Worm (Caenorhabditis elegans) whole organism, L1 larva: ENCODE data around the gene srx-125.

Experiments
- C16A3.4 ChIP-seq: fragments of 150-350 bp; optimal IDR thresholded peaks from 2 replicates; lab custom pipeline; 2014; ENCODE audit warnings: missing biosample characterization, missing genetic modification characterization
- F16B12.6 ChIP-seq: fragments of 150-350 bp; optimal IDR thresholded peaks from 2 replicates; lab custom pipeline; 2014; ENCODE audit warnings: missing biosample characterization, missing genetic modification characterization
- Y116A8C.19 ChIP-seq: sonication (generic microtip); optimal IDR thresholded peaks from 2 replicates; lab custom pipeline; 2016; ENCODE audit warnings: missing compliant biosample characterization, missing genetic modification characterization, borderline replicate concordance
- aha-1 ChIP-seq: fragments of 150-350 bp; optimal IDR thresholded peaks from 2 replicates; lab custom pipeline; 2014; ENCODE audit warnings: missing biosample characterization, missing genetic modification characterization
- alr-1 ChIP-seq: fragments of 200-800 bp; sonication (Bioruptor generic); optimal IDR thresholded peaks from 2 replicates; lab custom pipeline; 2018; ENCODE audit warnings: borderline replicate concordance, mild to moderate bottlenecking, missing genetic modification characterization, missing compliant biosample characterization
- aly-2 ChIP-seq: fragments of 150-350 bp; optimal IDR thresholded peaks from 2 replicates; lab custom pipeline; 2014; ENCODE audit warnings: missing biosample characterization, missing genetic modification characterization
- ceh-82 ChIP-seq, 3 experiments: fragments of 150-350 bp in 1 of 3; sonication (generic microtip) in 2 of 3; optimal IDR thresholded peaks; 2 replicates each; lab custom pipeline; 2014 to 2017; ENCODE audit warnings: missing biosample characterization in 3 of 3, missing genetic modification characterization in 3 of 3
- ceh-90 ChIP-seq: sonication (generic microtip); optimal IDR thresholded peaks from 2 replicates; lab custom pipeline; 2016; ENCODE audit warnings: missing genetic modification characterization, missing compliant biosample characterization
- dpl-1 ChIP-seq, 3 experiments: fragments of 150-350 bp in 2 of 3; sonication (generic microtip) in 1 of 3; optimal IDR thresholded peaks; 2 replicates each; lab custom pipeline; 2014 to 2017; ENCODE audit warnings: missing biosample characterization in 3 of 3, missing genetic modification characterization in 3 of 3, missing genetic modification reagents in 3 of 3
- efl-1 ChIP-seq, 4 experiments: fragments of 150-350 bp; optimal IDR thresholded peaks in 3 of 4; peaks in 1 of 4; 1 replicate in 1 of 4; 2 replicates in 3 of 4; lab custom pipeline; 2014; ENCODE audit warnings: missing biosample characterization in 2 of 4, missing genetic modification characterization in 2 of 4, missing genetic modification reagents in 2 of 4
- efl-3 ChIP-seq: fragments of 200-800 bp; sonication (Bioruptor generic); optimal IDR thresholded peaks from 2 replicates; lab custom pipeline; 2018; ENCODE audit warnings: mild to moderate bottlenecking, missing genetic modification characterization, missing compliant biosample characterization
- egl-13 ChIP-seq: sonication (generic microtip); optimal IDR thresholded peaks from 2 replicates; lab custom pipeline; 2016; ENCODE audit warnings: missing genotype, missing genetic modification reagents, missing genetic modification characterization, missing compliant biosample characterization
- elt-2 ChIP-seq: sonication (generic microtip); optimal IDR thresholded peaks from 2 replicates; lab custom pipeline; 2016; ENCODE audit warnings: missing genetic modification characterization, mild to moderate bottlenecking, inconsistent platforms, missing compliant biosample characterization, missing genetic modification reagents
- elt-3 ChIP-seq, 6 experiments: fragments of 150-350 bp in 1 of 6; sonication (generic microtip); optimal IDR thresholded peaks; 2 replicates each; lab custom pipeline; 2017 to 2018; ENCODE audit warnings: missing biosample characterization in 6 of 6, missing genetic modification characterization in 6 of 6, inconsistent platforms in 1 of 6
- ets-5 ChIP-seq: fragments of 200-800 bp; sonication (Bioruptor generic); IDR thresholded peaks from 2 replicates; pipeline ENCODE4 v1.3.6; 2022; ENCODE audit warnings: missing genetic modification characterization, missing compliant biosample characterization
- fkh-8 ChIP-seq: sonication (generic microtip); optimal IDR thresholded peaks from 2 replicates; lab custom pipeline; 2016; ENCODE audit warnings: mild to moderate bottlenecking, missing genetic modification characterization, missing compliant biosample characterization
- grh-1 ChIP-seq: fragments of 200-800 bp; sonication (Bioruptor generic); IDR thresholded peaks from 2 replicates; pipeline ENCODE4 v1.3.6; 2022; ENCODE audit warnings: missing genetic modification reagents, missing genetic modification characterization, missing compliant biosample characterization
- hlh-4 ChIP-seq: sonication (generic microtip); optimal IDR thresholded peaks from 2 replicates; lab custom pipeline; 2016; ENCODE audit warnings: mild to moderate bottlenecking, missing genetic modification characterization, missing compliant biosample characterization
- lin-13 ChIP-seq: fragments of 150-350 bp; optimal IDR thresholded peaks from 2 replicates; lab custom pipeline; 2014; ENCODE audit warnings: missing biosample characterization, missing genetic modification reagents, missing genetic modification characterization
- lin-14 ChIP-seq: fragments of 200-800 bp; sonication (Bioruptor generic); optimal IDR thresholded peaks from 2 replicates; lab custom pipeline; 2018; ENCODE audit warnings: mild to moderate bottlenecking, missing genetic modification characterization, moderate library complexity, missing compliant biosample characterization
- lin-35 ChIP-seq, 2 experiments: fragments of 150-350 bp; optimal IDR thresholded peaks; 2 replicates each; lab custom pipeline; 2014; ENCODE audit warnings: missing biosample characterization in 2 of 2, missing genetic modification characterization in 2 of 2, missing genetic modification reagents in 2 of 2
- lin-39 ChIP-seq: fragments of 150-350 bp; optimal IDR thresholded peaks from 2 replicates; lab custom pipeline; 2014; ENCODE audit warnings: missing biosample characterization, missing genetic modification reagents, missing genetic modification characterization
- lir-3 ChIP-seq: sonication (generic microtip); optimal IDR thresholded peaks from 2 replicates; lab custom pipeline; 2016; ENCODE audit warnings: mild to moderate bottlenecking, missing genetic modification characterization, moderate library complexity, missing compliant biosample characterization; ENCODE audit not compliant: poor library complexity
- lsy-2 ChIP-seq, 2 experiments: fragments of 150-350 bp; optimal IDR thresholded peaks; 2 replicates each; lab custom pipeline; 2014; ENCODE audit warnings: missing biosample characterization in 2 of 2, missing genetic modification characterization in 2 of 2
- mef-2 ChIP-seq: fragments of 150-350 bp; optimal IDR thresholded peaks from 2 replicates; lab custom pipeline; 2014; ENCODE audit warnings: missing biosample characterization, missing genetic modification characterization
- mep-1 ChIP-seq: fragments of 150-350 bp; optimal IDR thresholded peaks from 2 replicates; lab custom pipeline; 2014; ENCODE audit warnings: missing biosample characterization, missing genetic modification characterization
- nhr-11 ChIP-seq: fragments of 150-350 bp; optimal IDR thresholded peaks from 2 replicates; lab custom pipeline; 2014; ENCODE audit warnings: missing biosample characterization, missing genetic modification characterization
- nhr-237 ChIP-seq: fragments of 150-350 bp; optimal IDR thresholded peaks from 2 replicates; lab custom pipeline; 2014; ENCODE audit warnings: missing biosample characterization, missing genetic modification characterization
- nhr-47 ChIP-seq: sonication (generic microtip); optimal IDR thresholded peaks from 2 replicates; lab custom pipeline; 2016; ENCODE audit warnings: mild to moderate bottlenecking, missing genetic modification characterization, moderate library complexity, missing compliant biosample characterization
- nhr-71 ChIP-seq: sonication (generic microtip); optimal IDR thresholded peaks from 2 replicates; lab custom pipeline; 2016; ENCODE audit warnings: mild to moderate bottlenecking, missing genetic modification characterization, moderate library complexity, missing compliant biosample characterization
- nhr-77 ChIP-seq: fragments of 150-350 bp; optimal IDR thresholded peaks from 2 replicates; lab custom pipeline; 2014; ENCODE audit warnings: missing biosample characterization, missing genetic modification characterization
- pqm-1 ChIP-seq: sonication (generic microtip); optimal IDR thresholded peaks from 3 replicates; lab custom pipeline; 2017; ENCODE audit warnings: missing biosample characterization, missing genetic modification characterization
- snpc-4 ChIP-seq: fragments of 150-350 bp; optimal IDR thresholded peaks from 2 replicates; lab custom pipeline; 2014; ENCODE audit warnings: missing biosample characterization, missing genetic modification characterization
- sup-37 ChIP-seq: fragments of 200-800 bp; sonication (Bioruptor generic); optimal IDR thresholded peaks from 2 replicates; lab custom pipeline; 2018; ENCODE audit warnings: mild to moderate bottlenecking, missing genetic modification characterization, missing compliant biosample characterization
- tbx-2 ChIP-seq: sonication (generic microtip); optimal IDR thresholded peaks from 2 replicates; lab custom pipeline; 2016; ENCODE audit warnings: missing genetic modification characterization, missing compliant biosample characterization
- tlp-1 ChIP-seq: fragments of 150-350 bp; optimal IDR thresholded peaks from 2 replicates; lab custom pipeline; 2014; ENCODE audit warnings: missing biosample characterization, missing genetic modification characterization
- unc-30 ChIP-seq: sonication (generic microtip); optimal IDR thresholded peaks from 2 replicates; lab custom pipeline; 2017; ENCODE audit warnings: missing biosample characterization, missing genetic modification characterization
- ztf-11 ChIP-seq, 2 experiments: sonication (generic microtip); optimal IDR thresholded peaks; 2 replicates each; lab custom pipeline; 2016 to 2017; ENCODE audit warnings: missing genetic modification characterization in 2 of 2, missing biosample characterization in 1 of 2, missing compliant biosample characterization in 1 of 2

The srx-125 gene

DNA sequence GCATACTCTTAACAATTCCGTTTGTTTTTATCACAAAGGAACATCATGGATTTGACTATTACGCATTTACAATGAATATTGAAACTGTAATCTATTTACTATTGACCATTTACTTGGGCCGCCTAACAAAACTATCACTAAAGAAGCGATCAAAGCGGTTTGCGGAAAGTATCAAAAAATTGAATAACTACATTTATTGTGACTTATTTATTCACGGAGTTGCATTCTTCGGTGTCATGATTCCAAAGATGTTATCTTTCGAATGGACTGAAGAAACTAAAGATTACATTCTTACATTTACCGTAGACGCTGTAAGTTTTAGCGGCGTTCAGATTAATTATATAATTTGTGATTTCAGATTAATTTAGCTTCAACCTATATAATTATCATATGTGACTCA, 2.9 kb upstream of the srx-125 start:
- TF ChIP-seq snpc-4 (no peak), nhr-47 (tag; lab: Kevin White, UChicago) (no peak), dpl-1 (GFP tag; optimal IDR thresholded peaks at IDR 0.05; lab: Kevin White, UChicago) (no peak), nhr-11 (tag; lab: Kevin White, UChicago) (no peak), mef-2 (tag; lab: Kevin White, UChicago) (no peak), aly-2 (no peak), lir-3 (tag; lab: Kevin White, UChicago) (no peak), F16B12.6 (tag; lab: Kevin White, UChicago) (no peak), tbx-2 (tag; lab: Kevin White, UChicago) (no peak), Y116A8C.19 (no peak), alr-1 (tag; lab: Kevin White, UChicago) (no peak), ceh-82 (tag; optimal IDR thresholded peaks at IDR 0.05; lab: Kevin White, UChicago) (no peak), nhr-71 (tag; lab: Kevin White, UChicago) (no peak), elt-3 (tag; optimal IDR thresholded peaks at IDR 0.05; lab: Kevin White, UChicago) (no peak), mep-1 (tag; lab: Kevin White, UChicago) (no peak), ztf-11 (tag; optimal IDR thresholded peaks at IDR 0.05; lab: Kevin White, UChicago) (no peak)

ce11 chrV:13366488-13366887, 636 bp upstream of the srx-125 start:
- TF ChIP-seq lin-14 (GFP tag; lab: Kevin White, UChicago) (no peak), sup-37 (GFP tag; lab: Kevin White, UChicago) (no peak), fkh-8 (peak; percentile 46), lin-39 (peak; percentile 2), nhr-71 (tag; lab: Kevin White, UChicago) (peak; percentile 40), ets-5 (GFP tag; lab: Robert Waterston, UW) (no peak), ztf-11 (tag; optimal IDR thresholded peaks at IDR 0.05; lab: Kevin White, UChicago) (no peak), lin-13 (GFP tag; lab: Kevin White, UChicago) (no peak), tlp-1 (tag; lab: Kevin White, UChicago) (no peak), hlh-4 (peak; percentile 65), nhr-77 (tag; lab: Kevin White, UChicago) (no peak), nhr-47 (tag; lab: Kevin White, UChicago) (peak; percentile 58), dpl-1 (GFP tag; optimal IDR thresholded peaks at IDR 0.05; lab: Kevin White, UChicago) (no peak), ceh-90 (no peak), pqm-1 (tag; lab: Kevin White, UChicago) (no peak), grh-1 (GFP tag; lab: Robert Waterston, UW) (no peak), aly-2 (no peak), unc-30 (tag; lab: Kevin White, UChicago) (no peak), nhr-237 (tag; lab: Kevin White, UChicago) (peak; percentile 13), C16A3.4 (tag; lab: Kevin White, UChicago) (no peak), aha-1 (tag; lab: Kevin White, UChicago) (no peak), lsy-2 (tag; optimal IDR thresholded peaks at IDR 0.05; lab: Kevin White, UChicago) (peak; percentile 1 to 9), efl-3 (GFP tag; lab: Kevin White, UChicago) (no peak), egl-13 (tag; lab: Kevin White, UChicago) (no peak)
- TF ChIP-seq, all 84 proteins: peak for 7

DNA sequence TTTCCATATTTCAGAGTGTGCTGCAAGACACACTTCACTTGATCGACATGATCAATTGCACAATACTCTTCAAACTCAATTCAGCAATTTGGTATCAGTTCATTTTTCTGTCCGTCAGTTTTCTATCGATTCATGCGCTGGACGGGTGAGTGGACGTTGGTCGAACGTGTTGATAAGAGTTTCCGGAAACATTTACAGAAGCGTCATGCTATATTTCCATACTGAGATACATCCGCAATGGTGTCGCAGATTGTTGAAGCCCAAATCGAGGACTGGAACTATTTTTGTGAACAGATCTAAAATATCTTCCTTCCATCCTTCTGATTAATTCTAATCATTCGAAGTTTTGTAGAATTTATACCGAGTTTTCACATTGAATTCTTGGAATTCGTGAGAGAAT, 2.5 kb downstream of the srx-125 start:
- TF ChIP-seq efl-1 (optimal IDR thresholded peaks at IDR 0.05; lab: Kevin White, UChicago) (no peak), efl-1 (GFP tag; optimal IDR thresholded peaks at IDR 0.05 in 1 of 2; lab: Kevin White, UChicago) (peak in 1 of 2 experiments; percentile 93), lin-35 (GFP tag; optimal IDR thresholded peaks at IDR 0.05; lab: Kevin White, UChicago) (peak in 1 of 2 experiments; percentile 0), elt-2 (tag; lab: Kevin White, UChicago) (peak; percentile 81), grh-1 (GFP tag; lab: Robert Waterston, UW) (peak; percentile 16; the same call in 1 of the 2 replicates), C16A3.4 (tag; lab: Kevin White, UChicago) (no peak)
